Fruit fly (Drosophila melanogaster) ovary, adult (tissue): ENCODE results near the gene MED7.

Source experiments
- CG17801 ChIP-seq: fragments of 200-800 bp; optimal IDR thresholded peaks from 2 replicates; lab custom pipeline; 2019; ENCODE audit warnings: missing biosample characterization, mild to moderate bottlenecking, missing genetic modification characterization, moderate library complexity; ENCODE audit not compliant: partially characterized antibody

MED7 gene

DNA sequence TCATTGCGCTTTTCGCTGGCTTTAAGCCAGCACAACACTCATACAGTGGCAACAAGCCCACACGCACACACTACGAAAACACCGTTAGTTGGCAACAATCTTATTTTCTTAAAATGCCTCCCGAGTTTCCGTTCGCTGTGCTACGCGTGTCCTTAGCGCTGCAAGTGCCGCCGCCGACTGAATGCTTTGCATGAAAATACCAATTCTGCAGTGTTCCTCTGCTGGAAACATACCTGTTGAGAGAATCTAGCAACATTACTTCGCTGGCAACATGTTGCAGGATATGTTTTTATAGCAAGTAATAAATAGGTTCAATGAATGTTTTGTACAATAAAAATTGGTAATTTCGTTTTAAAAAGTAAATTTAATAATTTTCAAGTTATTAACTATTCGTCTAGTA is 9.8 kb downstream of the MED7 start, which contains the start of gene TkR86C:
TkR86C (minus strand) TSS at position 168 of the 400 bp plus-strand sequence.
- TF ChIP-seq CG17801 (GFP tag; lab: Kevin White, UChicago): no peak

DNA sequence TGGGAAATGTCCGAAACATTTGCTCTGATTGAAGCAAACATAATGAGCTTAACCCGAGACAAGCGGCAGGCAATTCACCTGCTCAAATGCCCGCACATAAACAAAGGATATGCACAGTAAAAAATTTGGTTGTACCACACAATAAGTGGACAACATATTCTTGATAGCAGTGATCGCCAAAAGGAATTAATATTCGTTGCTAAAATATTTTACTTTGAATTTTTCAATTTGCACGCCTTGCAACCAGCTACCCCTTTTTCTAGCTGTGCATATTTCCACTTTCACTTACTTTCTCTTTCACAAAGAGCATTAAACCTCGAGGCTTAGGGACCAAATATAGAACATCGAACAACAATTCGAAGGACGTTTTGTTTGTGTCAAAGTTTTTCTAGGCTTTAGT is 13.2 kb downstream of the MED7 start:
- TF ChIP-seq CG17801 (GFP tag; lab: Kevin White, UChicago): no peak

DNA sequence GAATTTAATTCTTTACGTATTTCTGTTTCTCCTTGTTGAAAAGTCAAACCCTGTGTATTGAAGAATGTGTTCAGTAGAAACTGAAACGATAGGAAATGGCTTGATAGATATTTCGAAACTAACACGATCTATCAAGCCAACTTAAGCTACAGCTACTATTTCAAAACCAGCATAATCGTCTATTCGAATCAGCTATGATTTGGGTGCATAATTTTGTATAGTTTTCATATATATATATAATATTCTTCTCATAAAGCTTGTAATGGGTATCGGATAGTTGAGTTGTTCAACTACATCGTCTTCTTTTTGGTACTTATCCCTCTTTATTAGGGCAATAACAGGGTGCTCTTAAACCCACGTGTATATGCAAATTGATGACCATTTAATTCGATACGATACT is 25.0 kb downstream of the MED7 start, which contains the start of gene tomboy20:
tomboy20 (minus strand) TSS at position 101 of the 400 bp plus-strand sequence.
- TF ChIP-seq CG17801 (GFP tag; lab: Kevin White, UChicago): no peak

DNA sequence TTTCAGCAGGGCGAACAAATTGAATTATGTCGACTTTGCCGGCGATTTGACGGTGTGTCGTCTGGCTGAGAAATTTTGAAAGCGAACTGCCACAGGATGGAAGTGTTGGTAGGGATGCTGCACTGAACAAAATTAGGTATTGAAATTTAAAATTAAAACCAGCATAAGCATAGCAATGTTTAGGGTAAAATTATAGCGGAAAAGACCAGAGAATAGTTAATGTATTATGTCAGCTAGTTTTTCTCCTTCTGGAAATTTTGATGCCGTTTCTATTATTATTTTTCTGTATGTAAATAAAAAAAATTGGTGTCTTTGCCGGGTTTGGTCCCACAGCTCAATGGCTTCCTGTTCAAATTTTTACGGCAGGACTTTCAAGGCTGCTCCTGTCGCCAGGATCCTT is 34.1 kb downstream of the MED7 start:
- no peak for TF ChIP-seq CG17801 (GFP tag; lab: Kevin White, UChicago)

DNA sequence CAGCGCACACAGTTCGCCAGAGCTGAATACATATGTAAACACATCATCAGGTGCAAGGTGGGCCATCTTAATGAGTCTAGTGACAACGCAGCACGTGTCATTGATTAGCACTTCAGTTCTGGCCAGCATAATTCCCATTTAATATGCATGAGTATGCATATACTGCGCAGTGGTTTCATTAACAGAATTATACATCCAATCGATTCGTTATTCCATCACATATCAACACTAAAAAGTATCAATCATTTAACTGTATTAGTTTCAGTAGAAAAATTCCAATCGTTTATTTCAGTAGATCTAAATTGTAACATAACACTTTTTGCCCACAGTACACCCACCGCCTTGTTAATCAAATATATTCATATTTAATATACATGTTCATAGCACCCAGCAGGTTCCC is 46.3 kb downstream of the MED7 start, which contains the start of gene CG4073:
CG4073 (plus strand) TSS at position 301 of the 400 bp plus-strand sequence.
- no peak for TF ChIP-seq CG17801 (GFP tag; lab: Kevin White, UChicago)

DNA sequence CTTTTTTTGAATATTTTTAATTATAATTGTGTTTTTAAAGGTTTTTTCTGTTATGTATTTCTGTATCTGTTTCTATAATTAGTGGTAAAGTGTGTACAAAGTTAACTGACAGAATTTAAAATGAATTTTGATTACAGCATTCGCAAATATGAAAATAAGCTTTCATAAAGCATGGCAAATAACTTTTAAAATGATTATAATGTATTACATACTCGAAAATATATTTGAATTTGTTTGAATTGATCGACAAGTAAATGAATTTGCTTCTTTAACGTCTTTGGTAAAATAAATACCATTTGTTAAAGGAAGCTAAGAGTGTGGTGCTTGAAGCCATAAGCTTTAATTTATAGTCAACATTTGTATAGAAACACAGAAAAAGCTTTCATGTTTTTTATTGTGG is 49.7 kb downstream of the MED7 start, which contains the start of gene CG14689:
CG14689 (minus strand) TSS at position 101 of the 400 bp plus-strand sequence.
- no peak for TF ChIP-seq CG17801 (GFP tag; lab: Kevin White, UChicago)
